Worm (Caenorhabditis elegans): Measurements from ENCODE around the gene sec-15.

Gene sec-15

DNA sequence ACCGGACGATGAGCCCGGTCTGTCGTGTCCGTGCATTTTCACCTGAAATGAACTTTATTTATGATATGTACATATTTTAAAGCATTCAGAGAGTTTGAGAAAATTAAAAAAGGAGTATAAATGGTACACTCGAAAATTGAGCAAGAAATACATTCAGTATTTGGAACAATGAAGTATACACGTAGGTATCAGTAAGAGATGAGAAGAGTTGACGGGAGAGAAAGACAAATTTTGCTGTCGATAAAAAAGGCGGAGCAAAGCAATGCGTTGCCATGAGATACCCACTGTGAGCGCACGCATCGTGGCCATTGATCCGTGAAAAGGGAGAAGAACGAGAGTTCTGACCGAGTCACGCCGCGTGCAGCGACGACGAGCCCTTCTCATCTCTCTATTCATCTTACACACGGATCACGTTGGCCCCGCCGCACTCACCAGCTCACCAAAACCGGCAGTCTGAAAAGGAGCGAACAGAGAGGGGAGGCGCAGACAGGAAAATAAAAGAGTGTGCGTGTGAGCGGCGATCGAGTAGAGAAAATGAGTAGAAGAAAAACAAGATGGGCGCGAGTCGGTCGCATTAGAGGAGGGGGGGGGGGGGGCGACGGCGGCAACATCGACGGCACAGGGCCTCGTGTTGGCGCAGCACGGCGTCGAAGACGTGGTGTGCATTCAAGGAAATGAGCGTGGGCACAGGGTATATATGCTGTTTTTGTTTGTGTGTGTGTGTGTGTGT is 29.3 kb downstream of the sec-15 start, which contains the start of gene R04E5.8 (continued):
- TF ChIP-seq unc-98 (GFP tag; IDR thresholded peaks at IDR 0.05) (no peak), alr-1 (tag; optimal IDR thresholded peaks at IDR 0.05; ENCODE audit: borderline replicate concordance) (no peak), lsy-2 (tag; optimal IDR thresholded peaks at IDR 0.05) (peak; percentile 4 to 25), vab-15 (tag; optimal IDR thresholded peaks at IDR 0.05) (no peak), jun-1 (tag; optimal IDR thresholded peaks at IDR 0.05) (peak; percentile 31), F16B12.6 (tag; optimal IDR thresholded peaks at IDR 0.05) (no peak), lin-14 (GFP tag; optimal IDR thresholded peaks at IDR 0.05) (peak; percentile 91), fos-1 (tag; optimal IDR thresholded peaks at IDR 0.05) (no peak), sox-4 (tag; optimal IDR thresholded peaks at IDR 0.05) (peak; percentile 20), ceh-63 (GFP tag; optimal IDR thresholded peaks at IDR 0.05) (no peak), lin-15B (tag; optimal IDR thresholded peaks at IDR 0.05) (no peak), mep-1 (tag; optimal IDR thresholded peaks at IDR 0.05) (no peak), C34B4.2 (tag; optimal IDR thresholded peaks at IDR 0.05) (no peak), nhr-11 (tag; optimal IDR thresholded peaks at IDR 0.05) (no peak), aly-2 (tag; optimal IDR thresholded peaks at IDR 0.05) (no peak), hlh-4 (tag; optimal IDR thresholded peaks at IDR 0.05) (no peak), xbp-1 (tag; optimal IDR thresholded peaks at IDR 0.05) (peak; percentile 0), sup-37 (GFP tag; optimal IDR thresholded peaks at IDR 0.05) (no peak), swsn-7 (tag; optimal IDR thresholded peaks at IDR 0.05) (peak; percentile 45), elt-2 (tag; optimal IDR thresholded peaks at IDR 0.05) (no peak), unc-86 (tag; optimal IDR thresholded peaks at IDR 0.05) (peak; percentile 35), snu-23 (GFP tag; optimal IDR thresholded peaks at IDR 0.05) (peak; percentile 20), pag-3 (tag; optimal IDR thresholded peaks at IDR 0.05; ENCODE audit: borderline replicate concordance, insufficient read depth) (no peak), grh-1 (GFP tag; IDR thresholded peaks at IDR 0.05) (no peak), unc-62 (GFP tag; optimal IDR thresholded peaks at IDR 0.05) (no peak), ces-1 (GFP tag; optimal IDR thresholded peaks at IDR 0.05) (no peak), elt-3 (tag; optimal IDR thresholded peaks at IDR 0.05) (no peak), ztf-11 (tag; optimal IDR thresholded peaks at IDR 0.05) (peak in 1 of 2 experiments; percentile 32), ceh-82 (tag; optimal IDR thresholded peaks at IDR 0.05) (peak in 1 of 3 experiments; percentile 63), nhr-84 (tag; optimal IDR thresholded peaks at IDR 0.05) (no peak), nhr-71 (tag; optimal IDR thresholded peaks at IDR 0.05) (peak; percentile 57), egl-27 (tag; optimal IDR thresholded peaks at IDR 0.05) (no peak), fkh-4 (tag; optimal IDR thresholded peaks at IDR 0.05; ENCODE audit: borderline replicate concordance) (no peak), Y116A8C.19 (tag; optimal IDR thresholded peaks at IDR 0.05; ENCODE audit: borderline replicate concordance) (no peak), nhr-19 (GFP tag; conservative IDR thresholded peaks at IDR 0.05) (no peak), nhr-12 (tag; optimal IDR thresholded peaks at IDR 0.05) (no peak), nhr-28 (tag; optimal IDR thresholded peaks at IDR 0.05) (no peak), blmp-1 (tag; optimal IDR thresholded peaks at IDR 0.05) (no peak), lin-35 (GFP tag; optimal IDR thresholded peaks at IDR 0.05) (no peak), pax-3 (tag; optimal IDR thresholded peaks at IDR 0.05) (peak; percentile 67), ceh-8 (GFP tag; optimal IDR thresholded peaks at IDR 0.05) (no peak), ztf-4 (tag; optimal IDR thresholded peaks at IDR 0.05) (no peak), lin-13 (GFP tag; optimal IDR thresholded peaks at IDR 0.05) (no peak), tbx-2 (tag; optimal IDR thresholded peaks at IDR 0.05) (peak; percentile 16), irx-1 (tag; optimal IDR thresholded peaks at IDR 0.05) (no peak), fkh-10 (GFP tag; optimal IDR thresholded peaks at IDR 0.05) (peak; percentile 52), snpc-4 (tag; optimal IDR thresholded peaks at IDR 0.05) (peak; percentile 31), lir-3 (tag; optimal IDR thresholded peaks at IDR 0.05; ENCODE audit: poor library complexity) (no peak), mdl-1 (tag; optimal IDR thresholded peaks at IDR 0.05) (peak in 1 of 2 experiments; percentile 25), fkh-8 (tag; optimal IDR thresholded peaks at IDR 0.05) (peak; percentile 91)

All from whole organism, L1 larva.